Fruit fly (Drosophila melanogaster): ENCODE data around the gene Lsp1beta.
A peak's percentile ranks its signal among the peaks of the same experiment; 100 is the strongest.

Gene Lsp1beta

dm6 chr2L:856690-857488 lies 41.4 kb upstream of the Lsp1beta start (continued):
- TF ChIP-seq Aef1 (GFP tag; IDR thresholded peaks at IDR 0.05) (peak; percentile 66), Dad (GFP tag; optimal IDR thresholded peaks at IDR 0.05) (peak; percentile 70), ase (GFP tag; IDR thresholded peaks at IDR 0.05) (peak; percentile 79), crol (GFP tag; IDR thresholded peaks at IDR 0.05) (peak; percentile 86), CG33213 (GFP tag; optimal IDR thresholded peaks at IDR 0.05) (peak; percentile 53), CG15696 (tag; optimal IDR thresholded peaks at IDR 0.05) (peak; percentile 48), CG16815 (GFP tag; optimal IDR thresholded peaks at IDR 0.05) (peak; percentile 65), CG14860 (GFP tag; IDR thresholded peaks at IDR 0.05; ENCODE audit: partially characterized antibody) (no peak), yki (optimal IDR thresholded peaks at IDR 0.05) (no peak), dmrt11E (tag; optimal IDR thresholded peaks at IDR 0.05) (peak; percentile 77), BtbVII (GFP tag; optimal IDR thresholded peaks at IDR 0.05) (peak; percentile 10), CG10267 (tag; optimal IDR thresholded peaks at IDR 0.05) (peak; percentile 65), ash1 (GFP tag; optimal IDR thresholded peaks at IDR 0.05) (no peak), az2 (GFP tag; optimal IDR thresholded peaks at IDR 0.05) (peak; percentile 73), ro (GFP tag; IDR thresholded peaks at IDR 0.05) (peak; percentile 44; the same call in 1 of the 2 replicates), CG17612 (GFP tag; IDR thresholded peaks at IDR 0.05) (0 out of 2 replicates have a peak, but pooled peaks have one; percentile 11), CG10959 (GFP tag; IDR thresholded peaks at IDR 0.05) (peak; percentile 71), dysf (GFP tag; IDR thresholded peaks at IDR 0.05) (peak; percentile 82), Hr39 (optimal IDR thresholded peaks at IDR 0.05) (no peak), PHDP (tag; optimal IDR thresholded peaks at IDR 0.05) (peak; percentile 53), gce (GFP tag; IDR thresholded peaks at IDR 0.05) (peak; percentile 79; the same call in 1 of the 3 replicates), CG14441 (GFP tag; IDR thresholded peaks at IDR 0.05) (peak; percentile 80), ab (GFP tag; optimal IDR thresholded peaks at IDR 0.05) (peak; percentile 40), CG6854 (GFP tag; optimal IDR thresholded peaks at IDR 0.05) (no peak), eyg (GFP tag; optimal IDR thresholded peaks at IDR 0.05) (peak; percentile 29), lmd (GFP tag; IDR thresholded peaks at IDR 0.05) (peak; percentile 87), CG18476 (GFP tag; optimal IDR thresholded peaks at IDR 0.05) (peak; percentile 68), HLH54F (GFP tag; optimal IDR thresholded peaks at IDR 0.05) (peak; percentile 38), danr (GFP tag; IDR thresholded peaks at IDR 0.05) (peak; percentile 78; the same call in 1 of the 2 replicates), CG10462 (GFP tag; optimal IDR thresholded peaks at IDR 0.05) (peak; percentile 34), CG4820 (GFP tag; optimal IDR thresholded peaks at IDR 0.05) (peak; percentile 78), Dip2 (GFP tag; IDR thresholded peaks at IDR 0.05) (no peak), CG16863 (GFP tag; optimal IDR thresholded peaks at IDR 0.05) (peak; percentile 84), ftz-f1 (GFP tag; optimal IDR thresholded peaks at IDR 0.05) (no peak), Myb (GFP tag; optimal IDR thresholded peaks at IDR 0.05) (peak; percentile 50), Gug (GFP tag; IDR thresholded peaks at IDR 0.05) (peak; percentile 85), peb (GFP tag; IDR thresholded peaks at IDR 0.05) (peak; percentile 83), trh (GFP tag; optimal IDR thresholded peaks at IDR 0.05) (no peak), tio (GFP tag; optimal IDR thresholded peaks at IDR 0.05) (peak; percentile 62), gro (GFP tag; optimal IDR thresholded peaks at IDR 0.05) (no peak), CG3838 (GFP tag; optimal IDR thresholded peaks at IDR 0.05) (no peak), gsb-n (tag; optimal IDR thresholded peaks at IDR 0.05) (peak; percentile 81), nau (GFP tag; optimal IDR thresholded peaks at IDR 0.05) (peak; percentile 73), slp2 (GFP tag; optimal IDR thresholded peaks at IDR 0.05) (peak; percentile 73), CG15514 (GFP tag; optimal IDR thresholded peaks at IDR 0.05) (peak; percentile 23), fd102C (GFP tag; optimal IDR thresholded peaks at IDR 0.05) (no peak), Spps (tag; optimal IDR thresholded peaks at IDR 0.05) (peak; percentile 49), CG13123 (GFP tag; optimal IDR thresholded peaks at IDR 0.05) (peak; percentile 44), CG15601 (tag; optimal IDR thresholded peaks at IDR 0.05) (peak; percentile 79), Side (GFP tag; optimal IDR thresholded peaks at IDR 0.05) (peak; percentile 64), vnd (GFP tag; IDR thresholded peaks at IDR 0.05; ENCODE audit: partially characterized antibody) (no peak)

Measured in whole organism, embryonic.